Fruit fly (Drosophila melanogaster) whole organism, embryonic: ENCODE measurements around the gene CG14851.
A peak's percentile ranks its signal among the peaks of the same experiment; 100 is the strongest.

Experiments
- CG11247 ChIP-seq: fragments of 200-800 bp; sonication (Bioruptor generic); IDR thresholded peaks from 2 replicates; pipeline ENCODE4 v1.3.6; 2022; ENCODE audit warnings: missing biosample characterization, missing genetic modification characterization
- CG13287 ChIP-seq: fragments of 200-800 bp; sonication (Bioruptor generic); IDR thresholded peaks from 2 replicates; pipeline ENCODE4 v1.3.6; 2022; ENCODE audit warnings: missing biosample characterization, missing genetic modification characterization; ENCODE audit not compliant: partially characterized antibody
- CG13424 ChIP-seq: fragments of 200-800 bp; sonication (Bioruptor generic); optimal IDR thresholded peaks from 2 replicates; lab custom pipeline; 2019; ENCODE audit warnings: missing biosample characterization, mild to moderate bottlenecking, missing genetic modification characterization, moderate library complexity
- CG14441 ChIP-seq: fragments of 200-800 bp; sonication (Bioruptor generic); IDR thresholded peaks from 2 replicates; pipeline ENCODE4 v1.3.6; 2022; ENCODE audit warnings: missing biosample characterization, missing genetic modification characterization
- CG1529 ChIP-seq: fragments of 200-800 bp; sonication (Bioruptor generic); optimal IDR thresholded peaks from 3 replicates; lab custom pipeline; 2018; ENCODE audit warnings: missing biosample characterization, missing genetic modification characterization
- CG15479 ChIP-seq: fragments of 200-800 bp; sonication (Bioruptor generic); optimal IDR thresholded peaks from 3 replicates; lab custom pipeline; 2019; ENCODE audit warnings: missing biosample characterization, mild to moderate bottlenecking, missing genetic modification characterization, moderate library complexity
- CG17328 ChIP-seq: fragments of 200-800 bp; sonication (Bioruptor generic); IDR thresholded peaks from 2 replicates; pipeline ENCODE4 v1.3.6; 2022; ENCODE audit warnings: missing biosample characterization, missing genetic modification characterization
- CG18011 ChIP-seq: fragments of 200-800 bp; sonication (Bioruptor generic); optimal IDR thresholded peaks from 2 replicates; lab custom pipeline; 2017; ENCODE audit warnings: missing biosample characterization, missing genetic modification characterization, mild to moderate bottlenecking, moderate library complexity, missing genotype
- CG1832 ChIP-seq: fragments of 200-800 bp; sonication (Bioruptor generic); optimal IDR thresholded peaks from 2 replicates; lab custom pipeline; 2017; ENCODE audit warnings: missing biosample characterization, mild to moderate bottlenecking, missing genetic modification characterization, inconsistent platforms
- CG3407 ChIP-seq: fragments of 200-800 bp; sonication (Bioruptor generic); optimal IDR thresholded peaks from 2 replicates; lab custom pipeline; 2018; ENCODE audit warnings: missing biosample characterization, mild to moderate bottlenecking, missing genetic modification characterization
- CG34422 ChIP-seq: fragments of 200-800 bp; sonication (Bioruptor generic); IDR thresholded peaks from 3 replicates; pipeline ENCODE4 v1.3.6; 2022; ENCODE audit warnings: missing biosample characterization, missing genetic modification characterization
- CG6683 ChIP-seq: fragments of 200-800 bp; sonication (Bioruptor generic); optimal IDR thresholded peaks from 2 replicates; lab custom pipeline; 2017; ENCODE audit warnings: missing biosample characterization, mild to moderate bottlenecking, missing genetic modification characterization, missing genetic modification reagents
- CG8388 ChIP-seq: fragments of 200-800 bp; sonication (Bioruptor generic); optimal IDR thresholded peaks from 2 replicates; lab custom pipeline; 2019; ENCODE audit warnings: missing biosample characterization, mild to moderate bottlenecking, missing genetic modification characterization, moderate library complexity
- CG8478 ChIP-seq: fragments of >200 bp; optimal IDR thresholded peaks from 2 replicates; lab custom pipeline; 2018
- CG9215 ChIP-seq: fragments of 200-800 bp; sonication (Bioruptor generic); IDR thresholded peaks from 2 replicates; pipeline ENCODE4 v1.3.6; 2022; ENCODE audit warnings: missing biosample characterization, missing genetic modification characterization
- D19A ChIP-seq: fragments of 200-800 bp; optimal IDR thresholded peaks from 3 replicates; lab custom pipeline; 2019; ENCODE audit warnings: missing biosample characterization, mild to moderate bottlenecking, missing genetic modification characterization, moderate library complexity
- D19B ChIP-seq: fragments of 200-800 bp; sonication (Bioruptor generic); optimal IDR thresholded peaks from 2 replicates; lab custom pipeline; 2017; ENCODE audit warnings: missing biosample characterization, mild to moderate bottlenecking, missing genetic modification characterization
- Dbx ChIP-seq: fragments of 200-800 bp; sonication (Bioruptor generic); IDR thresholded peaks from 3 replicates; pipeline ENCODE4 v1.3.6; 2022; ENCODE audit warnings: missing biosample characterization, missing genetic modification characterization
- Dip2 ChIP-seq: fragments of 200-800 bp; sonication (Bioruptor generic); IDR thresholded peaks from 2 replicates; pipeline ENCODE4 v1.3.6; 2022; ENCODE audit warnings: missing biosample characterization, missing genetic modification characterization
- ERR ChIP-seq: fragments of 200-800 bp; sonication (Bioruptor generic); optimal IDR thresholded peaks from 2 replicates; lab custom pipeline; 2016; ENCODE audit warnings: missing biosample characterization, missing genetic modification characterization
- Fer3 ChIP-seq: fragments of 200-800 bp; sonication (Bioruptor generic); optimal IDR thresholded peaks from 2 replicates; lab custom pipeline; 2018; ENCODE audit warnings: missing biosample characterization, mild to moderate bottlenecking, missing genetic modification characterization, moderate library complexity
- HHEX ChIP-seq: fragments of 200-800 bp; sonication (Bioruptor generic); optimal IDR thresholded peaks from 3 replicates; lab custom pipeline; 2017; ENCODE audit warnings: missing biosample characterization, mild to moderate bottlenecking, missing genetic modification characterization, missing genetic modification reagents
- HLHmδ ChIP-seq: fragments of 200-800 bp; sonication (Bioruptor generic); optimal IDR thresholded peaks from 2 replicates; lab custom pipeline; 2018; ENCODE audit warnings: missing biosample characterization, mild to moderate bottlenecking, missing genetic modification characterization, moderate library complexity
- Hmr ChIP-seq: fragments of 200-800 bp; sonication (Bioruptor generic); optimal IDR thresholded peaks from 3 replicates; lab custom pipeline; 2017; ENCODE audit warnings: mild to moderate bottlenecking, missing biosample characterization, missing genetic modification reagents, missing genetic modification characterization
- Kr ChIP-seq: fragments of 200-800 bp; sonication (Bioruptor generic); optimal IDR thresholded peaks from 2 replicates; lab custom pipeline; 2017; ENCODE audit warnings: missing biosample characterization, mild to moderate bottlenecking, missing genetic modification characterization
- Lim3 ChIP-seq: fragments of 200-800 bp; sonication (Bioruptor generic); IDR thresholded peaks from 2 replicates; pipeline ENCODE4 v1.3.6; 2022; ENCODE audit warnings: missing biosample characterization, missing genetic modification characterization
- Lpt ChIP-seq: fragments of >200 bp; optimal IDR thresholded peaks from 2 replicates; lab custom pipeline; 2018; ENCODE audit warnings: missing biosample characterization, missing genetic modification characterization
- MBD-R2 ChIP-seq: fragments of 200-800 bp; sonication (Bioruptor generic); IDR thresholded peaks from 2 replicates; pipeline ENCODE4 v1.3.6; 2022; ENCODE audit warnings: missing biosample characterization, missing genetic modification characterization
- PHDP ChIP-seq: fragments of 200-800 bp; sonication (Bioruptor generic); optimal IDR thresholded peaks from 3 replicates; lab custom pipeline; 2018; ENCODE audit warnings: missing biosample characterization, mild to moderate bottlenecking, missing genetic modification characterization, moderate library complexity
- Pdp1 ChIP-seq, 2 experiments: fragments of 200-800 bp; sonication (Bioruptor generic); optimal IDR thresholded peaks; 3 replicates each; lab custom pipeline; 2016; ENCODE audit warnings: missing biosample characterization in 2 of 2, missing genetic modification characterization in 2 of 2, mild to moderate bottlenecking in 1 of 2, moderate library complexity in 1 of 2
- Rfx ChIP-seq: fragments of 200-800 bp; sonication (Bioruptor generic); IDR thresholded peaks from 2 replicates; pipeline ENCODE4 v1.3.6; 2022; ENCODE audit warnings: missing biosample characterization, missing genetic modification characterization
- Sry-β ChIP-seq: fragments of 200-800 bp; sonication (Bioruptor generic); optimal IDR thresholded peaks from 2 replicates; lab custom pipeline; 2018; ENCODE audit warnings: missing biosample characterization, mild to moderate bottlenecking, missing genetic modification characterization, moderate library complexity
- bsh ChIP-seq, 2 experiments: fragments of 200-800 bp; sonication (Bioruptor generic); optimal IDR thresholded peaks; 2 replicates each; lab custom pipeline; 2017 to 2018; ENCODE audit warnings: mild to moderate bottlenecking in 2 of 2, missing biosample characterization in 2 of 2, missing genetic modification characterization in 2 of 2, moderate library complexity in 1 of 2
- corto ChIP-seq: fragments of 200-800 bp; sonication (Bioruptor generic); optimal IDR thresholded peaks from 2 replicates; lab custom pipeline; 2016; ENCODE audit warnings: missing biosample characterization, mild to moderate bottlenecking, missing genetic modification characterization, moderate library complexity
- croc ChIP-seq: fragments of 200-800 bp; sonication (Bioruptor generic); conservative IDR thresholded peaks from 3 replicates; pipeline ENCODE4 v1.3.6; 2022; ENCODE audit warnings: missing biosample characterization, missing genetic modification characterization
- da ChIP-seq: fragments of 200-800 bp; sonication (Bioruptor generic); optimal IDR thresholded peaks from 2 replicates; lab custom pipeline; 2016; ENCODE audit warnings: missing biosample characterization, missing genetic modification characterization
- dm ChIP-seq: fragments of 200-800 bp; sonication (Bioruptor generic); optimal IDR thresholded peaks from 3 replicates; lab custom pipeline; 2016; ENCODE audit warnings: missing biosample characterization, missing genetic modification characterization
- fru ChIP-seq: fragments of >200 bp; optimal IDR thresholded peaks from 2 replicates; lab custom pipeline; 2017
- klu ChIP-seq: fragments of 200-800 bp; sonication (Bioruptor generic); IDR thresholded peaks from 2 replicates; pipeline ENCODE4 v1.3.6; 2022; ENCODE audit warnings: missing biosample characterization, missing genetic modification characterization
- kni ChIP-seq: fragments of 200-800 bp; sonication (Bioruptor generic); optimal IDR thresholded peaks from 3 replicates; lab custom pipeline; 2017; ENCODE audit warnings: mild to moderate bottlenecking, missing biosample characterization, missing genetic modification reagents, missing genetic modification characterization
- lola ChIP-seq, 3 experiments: fragments of >200 bp in 2 of 3; fragments of 200-800 bp in 1 of 3; sonication (Bioruptor generic) in 1 of 3; optimal IDR thresholded peaks; 2 replicates each; lab custom pipeline; 2017 to 2019; ENCODE audit warnings: missing biosample characterization in 3 of 3, missing genetic modification characterization in 3 of 3, mild to moderate bottlenecking in 1 of 3, moderate library complexity in 1 of 3
- mld ChIP-seq: fragments of 200-800 bp; sonication (Bioruptor generic); IDR thresholded peaks from 3 replicates; pipeline ENCODE4 v1.3.6; 2022; ENCODE audit warnings: missing biosample characterization, missing genetic modification characterization; ENCODE audit not compliant: partially characterized antibody
- p53 ChIP-seq: fragments of 200-800 bp; sonication (Bioruptor generic); optimal IDR thresholded peaks from 2 replicates; lab custom pipeline; 2016; ENCODE audit warnings: missing biosample characterization, missing genetic modification characterization
- pnt ChIP-seq: fragments of 200-800 bp; sonication (Bioruptor generic); optimal IDR thresholded peaks from 3 replicates; lab custom pipeline; 2016; ENCODE audit warnings: missing biosample characterization, missing genetic modification characterization
- seq ChIP-seq: fragments of 200-800 bp; sonication (Bioruptor generic); IDR thresholded peaks from 2 replicates; pipeline ENCODE4 v1.3.6; 2022; ENCODE audit warnings: missing biosample characterization, missing genetic modification characterization
- stc ChIP-seq: fragments of 200-800 bp; sonication (Bioruptor generic); IDR thresholded peaks from 2 replicates; pipeline ENCODE4 v1.3.6; 2022; ENCODE audit warnings: missing biosample characterization, missing genetic modification characterization
- toy ChIP-seq: fragments of 200-800 bp; sonication (Bioruptor generic); IDR thresholded peaks from 2 replicates; pipeline ENCODE4 v1.3.6; 2022; ENCODE audit warnings: missing biosample characterization, missing genetic modification characterization
- unc-4 ChIP-seq: fragments of 200-800 bp; sonication (Bioruptor generic); IDR thresholded peaks from 2 replicates; pipeline ENCODE4 v1.3.6; 2022; ENCODE audit warnings: missing biosample characterization, missing genetic modification characterization; ENCODE audit not compliant: partially characterized antibody
- usp ChIP-seq: fragments of >200 bp; optimal IDR thresholded peaks from 2 replicates; lab custom pipeline; 2017; ENCODE audit warnings: missing biosample characterization, missing genetic modification characterization

CG14851 gene

dm6 chr3R:14590753-14591535 lies 28.8 kb downstream of the CG14851 start (continued):
- TF ChIP-seq toy (GFP tag; lab: Robert Waterston, UW) (no peak), CG1832 (GFP tag; lab: Kevin White, UChicago) (peak; percentile 67), Lim3 (GFP tag; lab: Robert Waterston, UW) (no peak), ERR (no peak), CG3407 (GFP tag; lab: Kevin White, UChicago) (peak; percentile 87), seq (GFP tag; lab: Robert Waterston, UW) (peak; percentile 47; the same call in 1 of the 2 replicates), Dbx (GFP tag; lab: Robert Waterston, UW) (no peak), CG11247 (GFP tag; lab: Robert Waterston, UW) (no peak), dm (no peak), mld (GFP tag; lab: Robert Waterston, UW) (no peak), usp (GFP tag; lab: Kevin White, UChicago) (no peak), kni (GFP tag; lab: Kevin White, UChicago) (peak; percentile 85), da (no peak), pnt (GFP tag; lab: Kevin White, UChicago) (no peak), CG17328 (GFP tag; lab: Robert Waterston, UW) (peak; percentile 85), bsh (GFP tag; optimal IDR thresholded peaks at IDR 0.05; lab: Kevin White, UChicago) (peak; percentile 59 to 94), CG13287 (GFP tag; lab: Robert Waterston, UW) (no peak), CG1529 (peak; percentile 83), fru (lab: Kevin White, UChicago) (no peak), PHDP (tag; lab: Kevin White, UChicago) (peak; percentile 78), CG8388 (GFP tag; lab: Kevin White, UChicago) (peak; percentile 93), Rfx (GFP tag; lab: Robert Waterston, UW) (peak; percentile 25; the same call in 1 of the 2 replicates), CG9215 (GFP tag; lab: Robert Waterston, UW) (peak; percentile 59), Hmr (GFP tag; lab: Kevin White, UChicago) (peak; percentile 28), lola (GFP tag; optimal IDR thresholded peaks at IDR 0.05; lab: Kevin White, UChicago) (peak in 1 of 3 experiments; percentile 99), klu (0 out of 2 replicates have a peak, but pooled peaks have one; percentile 24), Pdp1 (GFP tag; optimal IDR thresholded peaks at IDR 0.05; lab: Kevin White, UChicago) (peak; percentile 28 to 54), CG15479 (GFP tag; lab: Kevin White, UChicago) (peak; percentile 80), CG8478 (lab: Kevin White, UChicago) (no peak), CG18011 (GFP tag; lab: Kevin White, UChicago) (peak; percentile 9), Sry-β (peak; percentile 52), CG13424 (tag; lab: Kevin White, UChicago) (peak; percentile 90), HHEX (GFP tag; lab: Kevin White, UChicago) (peak; percentile 72), CG6683 (no peak), CG14441 (GFP tag; lab: Robert Waterston, UW) (peak; percentile 43; the same call in 1 of the 2 replicates), D19A (tag; lab: Kevin White, UChicago) (peak; percentile 93), corto (GFP tag; lab: Kevin White, UChicago) (no peak), stc (GFP tag; lab: Robert Waterston, UW) (peak; percentile 76), CG34422 (GFP tag; lab: Robert Waterston, UW) (peak; percentile 78; the same call in 2 of the 3 replicates), D19B (GFP tag; lab: Kevin White, UChicago) (no peak), Lpt (GFP tag; lab: Kevin White, UChicago) (no peak), Dip2 (GFP tag; lab: Robert Waterston, UW) (no peak), croc (peak; percentile 87), HLHmδ (peak; percentile 54), p53 (GFP tag; lab: Kevin White, UChicago) (no peak), Kr (GFP tag; lab: Kevin White, UChicago) (peak; percentile 94), unc-4 (GFP tag; lab: Robert Waterston, UW) (no peak), Fer3 (tag; lab: Kevin White, UChicago) (peak; percentile 42), MBD-R2 (GFP tag; lab: Robert Waterston, UW) (no peak)
